Worm (Caenorhabditis elegans) whole organism, L2 larva: ENCODE results near the gene C14A6.3.

Experiments used
- C34F6.9 ChIP-seq: fragments of 150-350 bp; optimal IDR thresholded peaks from 2 replicates; lab custom pipeline; 2014; ENCODE audit warnings: missing biosample characterization, missing genetic modification characterization
- F13H6.1 ChIP-seq: sonication (generic microtip); optimal IDR thresholded peaks from 2 replicates; lab custom pipeline; 2016; ENCODE audit warnings: missing genetic modification characterization, missing compliant biosample characterization
- R02D3.7 ChIP-seq: fragments of 150-350 bp; optimal IDR thresholded peaks from 2 replicates; lab custom pipeline; 2014; ENCODE audit warnings: missing biosample characterization, missing genetic modification characterization
- Y55F3AM.14 ChIP-seq: fragments of 200-800 bp; sonication (Bioruptor generic); optimal IDR thresholded peaks from 2 replicates; lab custom pipeline; 2018; ENCODE audit warnings: mild to moderate bottlenecking, missing genetic modification characterization, missing compliant biosample characterization
- ZK546.5 ChIP-seq: sonication (generic microtip); optimal IDR thresholded peaks from 2 replicates; lab custom pipeline; 2017; ENCODE audit warnings: missing biosample characterization, missing genetic modification characterization
- alr-1 ChIP-seq: fragments of 150-350 bp; optimal IDR thresholded peaks from 2 replicates; lab custom pipeline; 2014; ENCODE audit warnings: missing biosample characterization, missing genetic modification characterization
- aly-2 ChIP-seq: fragments of 150-350 bp; optimal IDR thresholded peaks from 2 replicates; lab custom pipeline; 2014; ENCODE audit warnings: missing biosample characterization, missing genetic modification characterization
- ama-1 ChIP-seq: fragments of 150-350 bp; optimal IDR thresholded peaks from 2 replicates; lab custom pipeline; 2018; ENCODE audit warnings: inconsistent platforms
- blmp-1 ChIP-seq: sonication (generic microtip); optimal IDR thresholded peaks from 2 replicates; lab custom pipeline; 2017; ENCODE audit warnings: missing genetic modification characterization, mild to moderate bottlenecking, missing compliant biosample characterization, antibody characterized with exemption, moderate library complexity; ENCODE audit not compliant: insufficient read depth
- ceh-82 ChIP-seq: fragments of 150-350 bp; optimal IDR thresholded peaks from 2 replicates; lab custom pipeline; 2014; ENCODE audit warnings: missing biosample characterization, missing genetic modification characterization
- crh-2 ChIP-seq: sonication (generic microtip); optimal IDR thresholded peaks from 2 replicates; lab custom pipeline; 2017; ENCODE audit warnings: missing biosample characterization, missing genetic modification characterization
- elt-1 ChIP-seq: fragments of 150-350 bp; optimal IDR thresholded peaks from 2 replicates; lab custom pipeline; 2014; ENCODE audit warnings: missing biosample characterization, missing genetic modification characterization
- elt-3 ChIP-seq: sonication (generic microtip); optimal IDR thresholded peaks from 2 replicates; lab custom pipeline; 2017; ENCODE audit warnings: missing biosample characterization, missing genetic modification characterization
- gmeb-1 ChIP-seq: fragments of 150-350 bp; optimal IDR thresholded peaks from 2 replicates; lab custom pipeline; 2014; ENCODE audit warnings: missing biosample characterization, missing genetic modification characterization
- lin-39 ChIP-seq: fragments of 150-350 bp; optimal IDR thresholded peaks from 2 replicates; lab custom pipeline; 2014; ENCODE audit warnings: missing biosample characterization, missing genetic modification reagents, missing genetic modification characterization
- lsy-2 ChIP-seq, 2 experiments: fragments of 150-350 bp in 1 of 2; sonication (generic microtip) in 1 of 2; optimal IDR thresholded peaks; 2 replicates each; lab custom pipeline; 2014 to 2017; ENCODE audit warnings: missing biosample characterization in 2 of 2, missing genetic modification characterization in 2 of 2
- mbf-1 ChIP-seq: sonication (generic microtip); optimal IDR thresholded peaks from 2 replicates; lab custom pipeline; 2017; ENCODE audit warnings: missing biosample characterization, missing genetic modification characterization
- mdl-1 ChIP-seq, 2 experiments: fragments of 150-350 bp in 1 of 2; sonication (generic microtip) in 1 of 2; optimal IDR thresholded peaks; 2 replicates each; lab custom pipeline; 2017; ENCODE audit warnings: missing biosample characterization in 2 of 2, missing genetic modification characterization in 2 of 2
- nhr-11 ChIP-seq: fragments of 150-350 bp; optimal IDR thresholded peaks from 2 replicates; lab custom pipeline; 2014; ENCODE audit warnings: missing biosample characterization, missing genetic modification characterization
- nhr-12 ChIP-seq: fragments of 150-350 bp; optimal IDR thresholded peaks from 2 replicates; lab custom pipeline; 2014; ENCODE audit warnings: missing biosample characterization, missing genetic modification characterization
- nhr-21 ChIP-seq: fragments of 150-350 bp; optimal IDR thresholded peaks from 2 replicates; lab custom pipeline; 2014; ENCODE audit warnings: missing biosample characterization, missing genetic modification characterization
- nhr-237 ChIP-seq: fragments of 150-350 bp; optimal IDR thresholded peaks from 2 replicates; lab custom pipeline; 2014; ENCODE audit warnings: missing biosample characterization, missing genetic modification characterization
- nhr-77 ChIP-seq: fragments of 150-350 bp; optimal IDR thresholded peaks from 2 replicates; lab custom pipeline; 2014; ENCODE audit warnings: missing biosample characterization, missing genetic modification characterization
- peb-1 ChIP-seq: fragments of 150-350 bp; optimal IDR thresholded peaks from 2 replicates; lab custom pipeline; 2014; ENCODE audit warnings: missing biosample characterization, missing genetic modification characterization
- skn-1 ChIP-seq: sonication (generic microtip); optimal IDR thresholded peaks from 2 replicates; lab custom pipeline; 2017; ENCODE audit warnings: missing biosample characterization, missing genetic modification characterization
- sma-9 ChIP-seq, 2 experiments: fragments of 150-350 bp in 1 of 2; sonication (generic microtip) in 1 of 2; optimal IDR thresholded peaks; 2 replicates each; lab custom pipeline; 2014 to 2016; ENCODE audit warnings: missing genetic modification characterization in 2 of 2, mild to moderate bottlenecking in 1 of 2, missing biosample characterization in 1 of 2, missing compliant biosample characterization in 1 of 2, missing genetic modification reagents in 1 of 2, moderate library complexity in 1 of 2
- snpc-4 ChIP-seq: fragments of 150-350 bp; optimal IDR thresholded peaks from 2 replicates; lab custom pipeline; 2014; ENCODE audit warnings: missing biosample characterization, missing genetic modification characterization
- unc-39 ChIP-seq: fragments of 150-350 bp; optimal IDR thresholded peaks from 2 replicates; lab custom pipeline; 2014; ENCODE audit warnings: missing biosample characterization, missing genetic modification characterization
- unc-55 ChIP-seq: fragments of 150-350 bp; sonication (generic microtip); optimal IDR thresholded peaks from 3 replicates; lab custom pipeline; 2014; ENCODE audit warnings: missing biosample characterization, missing genetic modification reagents, missing genetic modification characterization
- unc-62 ChIP-seq: fragments of 150-350 bp; optimal IDR thresholded peaks from 2 replicates; lab custom pipeline; 2014; ENCODE audit warnings: missing biosample characterization, missing genetic modification reagents, missing genetic modification characterization
- ztf-11 ChIP-seq: sonication (generic microtip); optimal IDR thresholded peaks from 2 replicates; lab custom pipeline; 2017; ENCODE audit warnings: missing biosample characterization, missing genetic modification characterization
- ztf-4 ChIP-seq: fragments of 150-350 bp; optimal IDR thresholded peaks from 2 replicates; lab custom pipeline; 2014; ENCODE audit warnings: missing biosample characterization, missing genetic modification characterization

The C14A6.3 gene

DNA sequence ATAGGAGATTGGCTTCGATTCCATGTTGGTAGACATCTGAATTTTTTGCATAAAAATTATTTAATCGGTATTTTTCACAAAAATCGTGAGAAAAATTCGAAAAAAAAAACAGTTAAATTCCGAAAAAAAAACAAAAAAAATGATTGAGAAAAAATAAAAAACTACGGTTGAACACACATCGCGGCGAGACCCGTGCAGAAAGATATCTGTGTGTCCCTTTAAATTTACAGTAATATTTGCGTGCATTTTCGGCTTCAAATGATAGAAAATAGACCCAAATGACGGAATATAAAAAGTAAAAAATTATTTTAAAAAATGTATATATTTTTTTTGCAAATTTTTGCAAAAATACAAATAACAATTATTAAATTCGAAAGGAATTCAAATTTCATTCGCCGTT is 8.5 kb upstream of the C14A6.3 start:
- TF ChIP-seq elt-3 (tag; lab: Kevin White, UChicago) (no peak), peb-1 (tag; lab: Kevin White, UChicago) (no peak), lin-39 (no peak), F13H6.1 (tag; lab: Kevin White, UChicago) (no peak), aly-2 (tag; lab: Kevin White, UChicago) (no peak), skn-1 (tag; lab: Kevin White, UChicago) (no peak), nhr-21 (no peak), unc-39 (tag; lab: Kevin White, UChicago) (no peak), C34F6.9 (no peak), R02D3.7 (tag; lab: Kevin White, UChicago) (no peak), ceh-82 (tag; lab: Kevin White, UChicago) (no peak)

DNA sequence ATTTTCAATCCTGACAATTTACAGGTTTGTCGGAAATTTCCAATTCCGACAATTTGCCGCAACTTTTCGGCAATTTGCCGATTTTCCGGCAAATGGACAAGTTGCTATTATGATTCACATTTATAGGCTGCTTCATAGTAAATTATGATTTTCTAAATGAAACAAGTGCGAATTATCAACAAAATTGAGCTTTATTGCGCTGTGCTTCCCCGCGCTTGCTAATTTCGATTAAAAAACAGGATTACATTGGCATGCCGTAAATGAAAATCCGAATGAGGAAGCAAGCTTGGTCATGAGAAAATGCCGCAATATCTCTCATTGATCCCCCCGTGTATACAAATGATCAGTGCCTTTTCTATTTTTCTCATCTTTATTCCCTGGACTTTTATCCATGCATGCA is 7.5 kb upstream of the C14A6.3 start, which contains the start of gene Y37H2A.10:
Gene Y37H2A.10, plus strand, starts transcription at position 301 of the 400 bp plus-strand sequence.
- TF ChIP-seq Y55F3AM.14 (no peak), ztf-4 (tag; lab: Kevin White, UChicago) (no peak), C34F6.9 (no peak), elt-1 (tag; lab: Kevin White, UChicago) (no peak), unc-62 (GFP tag; lab: Kevin White, UChicago) (no peak), ceh-82 (tag; lab: Kevin White, UChicago) (no peak), lsy-2 (tag; optimal IDR thresholded peaks at IDR 0.05; lab: Kevin White, UChicago) (no peak), sma-9 (GFP tag; optimal IDR thresholded peaks at IDR 0.05; lab: Kevin White, UChicago) (no peak), sma-9 (tag; optimal IDR thresholded peaks at IDR 0.05; lab: Kevin White, UChicago) (no peak), peb-1 (tag; lab: Kevin White, UChicago) (no peak)

DNA sequence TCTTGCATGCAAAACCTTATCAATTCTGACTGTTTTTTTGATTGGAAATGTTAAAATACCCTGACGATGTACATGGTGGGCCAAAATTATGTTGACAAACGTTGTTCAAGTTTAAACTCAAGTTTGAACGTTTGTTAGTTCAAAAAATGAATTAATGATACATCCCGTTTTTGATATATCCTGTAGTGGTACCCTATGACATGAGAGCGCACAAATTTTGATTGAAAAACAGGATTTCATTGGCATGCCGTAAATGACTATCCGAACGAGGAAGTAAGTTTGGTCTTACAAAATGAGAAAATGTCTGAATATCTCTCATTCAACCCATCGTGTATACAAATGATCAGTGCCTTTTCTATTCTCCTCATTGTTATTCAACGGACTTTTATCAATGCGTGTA is 5.0 kb upstream of the C14A6.3 start, which contains the start of gene Y37H2A.11:
Gene Y37H2A.11, plus strand, starts transcription at position 301 of the 400 bp plus-strand sequence.
- TF ChIP-seq unc-62 (GFP tag; lab: Kevin White, UChicago), result no peak
- no peak for TF ChIP-seq sma-9 (GFP tag; optimal IDR thresholded peaks at IDR 0.05; lab: Kevin White, UChicago)
- no peak for TF ChIP-seq sma-9 (tag; optimal IDR thresholded peaks at IDR 0.05; lab: Kevin White, UChicago)
- TF ChIP-seq C34F6.9, result no peak
- TF ChIP-seq nhr-11 (tag; lab: Kevin White, UChicago), result no peak
- no peak for TF ChIP-seq lin-39
- TF ChIP-seq ZK546.5 (tag; lab: Kevin White, UChicago), result no peak
- TF ChIP-seq nhr-237 (tag; lab: Kevin White, UChicago), result no peak
- no peak for TF ChIP-seq nhr-77 (tag; lab: Kevin White, UChicago)
- TF ChIP-seq unc-55 (GFP tag; lab: Kevin White, UChicago), result no peak
- no peak for TF ChIP-seq gmeb-1 (tag; lab: Kevin White, UChicago)
- no peak for TF ChIP-seq snpc-4 (tag; lab: Kevin White, UChicago)
- TF ChIP-seq mbf-1 (tag; lab: Kevin White, UChicago), result no peak
- no peak for TF ChIP-seq alr-1
- no peak for TF ChIP-seq Y55F3AM.14

DNA sequence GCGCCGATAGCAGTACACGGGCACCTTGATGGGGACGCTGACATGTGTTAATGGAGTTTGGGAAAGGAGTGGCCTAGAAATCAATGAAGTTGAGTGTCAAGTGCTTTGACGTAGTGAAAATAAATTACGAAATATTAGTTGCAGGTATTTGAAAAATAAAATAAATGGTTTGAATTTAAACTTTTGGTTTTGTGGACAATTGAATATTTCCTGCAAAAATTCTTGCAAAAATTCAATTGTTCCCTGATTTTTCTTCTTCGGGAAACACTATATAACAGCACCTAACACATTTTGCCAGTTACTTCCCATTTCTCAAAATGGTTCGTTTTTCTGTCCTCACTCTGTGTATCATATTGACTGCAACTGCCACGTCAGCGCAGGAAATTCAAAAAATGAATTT is 3.6 kb upstream of the C14A6.3 start, which contains the start of gene Y37H2A.13:
Gene Y37H2A.13, plus strand, starts transcription at position 301 of the 400 bp plus-strand sequence.
- TF ChIP-seq blmp-1, result no peak
- TF ChIP-seq nhr-12 (tag; lab: Kevin White, UChicago), result no peak
- TF ChIP-seq ZK546.5 (tag; lab: Kevin White, UChicago), result no peak
- TF ChIP-seq sma-9 (GFP tag; optimal IDR thresholded peaks at IDR 0.05; lab: Kevin White, UChicago), result no peak
- no peak for TF ChIP-seq sma-9 (tag; optimal IDR thresholded peaks at IDR 0.05; lab: Kevin White, UChicago)
- TF ChIP-seq unc-62 (GFP tag; lab: Kevin White, UChicago), result no peak
- no peak for TF ChIP-seq Y55F3AM.14
- TF ChIP-seq nhr-77 (tag; lab: Kevin White, UChicago), result no peak
- no peak for TF ChIP-seq nhr-11 (tag; lab: Kevin White, UChicago)
- no peak for TF ChIP-seq skn-1 (tag; lab: Kevin White, UChicago)
- TF ChIP-seq F13H6.1 (tag; lab: Kevin White, UChicago), result no peak
- no peak for TF ChIP-seq ztf-11 (tag; lab: Kevin White, UChicago)

DNA sequence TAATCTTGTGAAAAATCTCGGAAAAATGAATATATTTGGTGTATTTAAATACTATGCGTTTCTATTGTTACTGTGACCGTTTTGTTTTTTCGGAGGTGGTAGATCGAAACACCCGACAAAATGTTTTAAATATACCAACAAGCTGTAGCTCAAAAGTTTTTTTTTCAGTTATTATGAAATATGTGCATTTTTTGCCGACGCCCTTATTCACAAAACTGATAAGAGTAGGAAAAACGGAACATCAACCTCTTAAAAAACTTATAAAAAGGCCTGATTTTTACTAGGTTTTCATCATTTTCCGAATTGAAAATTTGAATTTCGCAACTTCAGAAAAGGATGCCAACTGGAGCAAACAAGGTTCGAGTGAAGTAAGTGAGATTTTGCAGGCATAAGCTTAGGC is 2.7 kb upstream of the C14A6.3 start, which contains the start of gene Y37H2A.14:
Gene Y37H2A.14, plus strand, starts transcription at position 301 of the 400 bp plus-strand sequence.
- no peak for TF ChIP-seq skn-1 (tag; lab: Kevin White, UChicago)
- no peak for TF ChIP-seq nhr-21
- TF ChIP-seq crh-2 (tag; lab: Kevin White, UChicago), result no peak
- TF ChIP-seq unc-55 (GFP tag; lab: Kevin White, UChicago), result no peak
- no peak for TF ChIP-seq nhr-11 (tag; lab: Kevin White, UChicago)
- no peak for TF ChIP-seq mbf-1 (tag; lab: Kevin White, UChicago)
- no peak for TF ChIP-seq nhr-237 (tag; lab: Kevin White, UChicago)
- no peak for TF ChIP-seq ama-1 (lab: Kevin White, UChicago)
- no peak for TF ChIP-seq mdl-1 (tag; optimal IDR thresholded peaks at IDR 0.05; lab: Kevin White, UChicago)
- TF ChIP-seq sma-9 (GFP tag; optimal IDR thresholded peaks at IDR 0.05; lab: Kevin White, UChicago), result no peak
- no peak for TF ChIP-seq sma-9 (tag; optimal IDR thresholded peaks at IDR 0.05; lab: Kevin White, UChicago)
